Worm (Caenorhabditis elegans) whole organism, early embryonic: ENCODE measurements around the gene gln-3.

Experiments
- ceh-13 ChIP-seq: fragments of 200-800 bp; sonication (Bioruptor generic); optimal IDR thresholded peaks from 2 replicates; lab custom pipeline; 2018; ENCODE audit warnings: mild to moderate bottlenecking, missing genetic modification characterization, missing compliant biosample characterization
- ets-7 ChIP-seq: sonication (generic microtip); optimal IDR thresholded peaks from 2 replicates; lab custom pipeline; 2016; ENCODE audit warnings: missing genotype, missing genetic modification characterization, missing compliant biosample characterization
- hmbx-1 ChIP-seq: sonication (generic microtip); optimal IDR thresholded peaks from 2 replicates; lab custom pipeline; 2016; ENCODE audit warnings: mild to moderate bottlenecking, missing genetic modification characterization, missing compliant biosample characterization
- pes-1 ChIP-seq: fragments of 200-800 bp; sonication (Bioruptor generic); IDR thresholded peaks from 2 replicates; pipeline ENCODE4 v1.3.6; 2022; ENCODE audit warnings: missing genetic modification reagents, missing genetic modification characterization, missing compliant biosample characterization
- scrt-1 ChIP-seq: fragments of 200-800 bp; sonication (Bioruptor generic); IDR thresholded peaks from 2 replicates; pipeline ENCODE4 v1.3.6; 2022; ENCODE audit warnings: missing genetic modification characterization, missing compliant biosample characterization
- sea-1 ChIP-seq: fragments of 200-800 bp; sonication (Bioruptor generic); conservative IDR thresholded peaks from 2 replicates; pipeline ENCODE4 v1.3.6; 2022; ENCODE audit warnings: missing genetic modification characterization, missing compliant biosample characterization
- tbx-11 ChIP-seq: fragments of 200-800 bp; sonication (Bioruptor generic); IDR thresholded peaks from 2 replicates; pipeline ENCODE4 v1.3.6; 2022; ENCODE audit warnings: missing genetic modification characterization, missing compliant biosample characterization
- tbx-37 ChIP-seq: fragments of 200-800 bp; sonication (Bioruptor generic); conservative IDR thresholded peaks from 2 replicates; pipeline ENCODE4 v1.3.6; 2022; ENCODE audit warnings: missing genetic modification reagents, missing genetic modification characterization, missing compliant biosample characterization

- TF ChIP-seq pes-1 (GFP tag; lab: Robert Waterston, UW) (no peak), sea-1 (GFP tag; lab: Robert Waterston, UW) (no peak), ceh-13 (no peak), hmbx-1 (tag; lab: Kevin White, UChicago) (no peak), tbx-37 (GFP tag; lab: Robert Waterston, UW) (no peak), ets-7 (tag; lab: Kevin White, UChicago) (no peak), scrt-1 (GFP tag; lab: Robert Waterston, UW) (no peak), tbx-11 (GFP tag; lab: Robert Waterston, UW) (no peak)
These were observed 44.7 kb downstream of the gln-3 start for ce11 chrIV:16125777-16126176.
